Worm (Caenorhabditis elegans) whole organism, early embryonic: ENCODE measurements around the gene F35C11.3.

Experiments
- B0310.2 ChIP-seq: sonication (generic microtip); optimal IDR thresholded peaks from 2 replicates; lab custom pipeline; 2016; ENCODE audit warnings: mild to moderate bottlenecking, missing genetic modification characterization, missing compliant biosample characterization
- F13C5.2 ChIP-seq: sonication (generic microtip); optimal IDR thresholded peaks from 2 replicates; lab custom pipeline; 2017; ENCODE audit warnings: mild to moderate bottlenecking, missing genetic modification characterization, inconsistent platforms, missing compliant biosample characterization
- aly-1 ChIP-seq: sonication (generic microtip); optimal IDR thresholded peaks from 2 replicates; lab custom pipeline; 2016; ENCODE audit warnings: missing genetic modification characterization, missing compliant biosample characterization
- ama-1 ChIP-seq: fragments of 150-350 bp; optimal IDR thresholded peaks from 2 replicates; lab custom pipeline; 2014
- ceh-36 ChIP-seq: sonication (generic microtip); optimal IDR thresholded peaks from 2 replicates; lab custom pipeline; 2016; ENCODE audit warnings: missing genetic modification characterization, inconsistent platforms, missing compliant biosample characterization
- ets-7 ChIP-seq: sonication (generic microtip); optimal IDR thresholded peaks from 2 replicates; lab custom pipeline; 2016; ENCODE audit warnings: missing genotype, missing genetic modification characterization, missing compliant biosample characterization
- flt-1 ChIP-seq: fragments of 200-800 bp; sonication (Bioruptor generic); IDR thresholded peaks from 2 replicates; pipeline ENCODE4 v1.3.6; 2022; ENCODE audit warnings: missing genetic modification characterization, missing compliant biosample characterization
- hmbx-1 ChIP-seq: sonication (generic microtip); optimal IDR thresholded peaks from 2 replicates; lab custom pipeline; 2016; ENCODE audit warnings: mild to moderate bottlenecking, missing genetic modification characterization, missing compliant biosample characterization
- hmg-4 ChIP-seq: fragments of 200-800 bp; sonication (Bioruptor generic); optimal IDR thresholded peaks from 2 replicates; lab custom pipeline; 2018; ENCODE audit warnings: mild to moderate bottlenecking, missing genetic modification characterization, missing compliant biosample characterization
- hnd-1 ChIP-seq: sonication (generic microtip); optimal IDR thresholded peaks from 2 replicates; lab custom pipeline; 2016; ENCODE audit warnings: missing genetic modification characterization, missing compliant biosample characterization
- pes-1 ChIP-seq: fragments of 200-800 bp; sonication (Bioruptor generic); IDR thresholded peaks from 2 replicates; pipeline ENCODE4 v1.3.6; 2022; ENCODE audit warnings: missing genetic modification reagents, missing genetic modification characterization, missing compliant biosample characterization
- scrt-1 ChIP-seq: fragments of 200-800 bp; sonication (Bioruptor generic); IDR thresholded peaks from 2 replicates; pipeline ENCODE4 v1.3.6; 2022; ENCODE audit warnings: missing genetic modification characterization, missing compliant biosample characterization
- tbx-37 ChIP-seq: fragments of 200-800 bp; sonication (Bioruptor generic); conservative IDR thresholded peaks from 2 replicates; pipeline ENCODE4 v1.3.6; 2022; ENCODE audit warnings: missing genetic modification reagents, missing genetic modification characterization, missing compliant biosample characterization
- tra-4 ChIP-seq: sonication (generic microtip); optimal IDR thresholded peaks from 2 replicates; lab custom pipeline; 2017; ENCODE audit warnings: missing genetic modification characterization, missing compliant biosample characterization

DNA sequence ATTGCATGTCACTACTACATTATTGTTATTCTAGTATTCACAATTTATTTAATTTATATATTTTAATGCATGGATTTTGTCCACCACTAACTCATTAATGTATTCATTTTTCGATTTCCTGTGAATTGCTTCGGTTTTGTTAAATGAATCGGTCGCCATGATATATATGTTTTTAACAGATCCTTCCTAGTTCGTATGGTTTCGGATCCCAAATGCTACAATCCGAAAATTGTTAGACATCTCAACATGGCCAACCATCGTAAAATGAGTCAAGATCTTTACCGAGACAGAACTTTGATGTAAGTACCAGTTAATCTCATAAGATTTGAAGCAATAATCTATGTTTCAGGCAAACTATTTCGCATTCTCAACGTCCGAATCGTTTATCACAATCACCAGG lies 26.5 kb downstream of the F35C11.3 start:
- no peak for TF ChIP-seq flt-1 (GFP tag; lab: Robert Waterston, UW)
- TF ChIP-seq ama-1 (lab: Kevin White, UChicago) = no peak
- TF ChIP-seq hmg-4 (GFP tag; lab: Kevin White, UChicago) = no peak
- no peak for TF ChIP-seq F13C5.2 (tag; lab: Kevin White, UChicago)
- no peak for TF ChIP-seq B0310.2 (tag; lab: Kevin White, UChicago)
- no peak for TF ChIP-seq hmbx-1 (tag; lab: Kevin White, UChicago)
- no peak for TF ChIP-seq scrt-1 (GFP tag; lab: Robert Waterston, UW)
- no peak for TF ChIP-seq ceh-36 (tag; lab: Kevin White, UChicago)
- no peak for TF ChIP-seq pes-1 (GFP tag; lab: Robert Waterston, UW)
- no peak for TF ChIP-seq ets-7
- TF ChIP-seq aly-1 (tag; lab: Kevin White, UChicago) = no peak
- TF ChIP-seq tra-4 = no peak
- no peak for TF ChIP-seq hnd-1 (tag; lab: Kevin White, UChicago)
- no peak for TF ChIP-seq tbx-37
